Worm (Caenorhabditis elegans): ENCODE results near the gene npr-31.

npr-31 gene

DNA sequence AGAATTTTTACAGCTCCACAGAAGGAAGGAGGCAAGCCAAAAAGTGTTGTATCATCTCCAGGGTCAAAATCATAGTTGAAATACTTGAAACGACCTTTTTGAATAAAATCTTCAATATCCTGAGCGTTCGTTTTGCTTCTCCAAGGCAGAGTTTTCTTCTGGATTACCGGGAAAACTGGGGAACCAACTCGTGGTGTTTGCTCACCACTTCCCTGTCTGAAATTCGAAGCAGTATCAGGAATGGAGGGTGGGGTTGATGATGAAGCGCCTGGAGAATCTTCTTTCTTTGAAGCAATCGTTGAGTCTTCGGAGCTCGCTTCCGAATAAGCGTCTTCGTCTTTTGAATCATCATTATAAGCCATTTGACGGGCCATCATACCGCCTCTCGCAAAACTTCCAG lies 41.3 kb upstream of the npr-31 start:
- TF ChIP-seq fkh-6 (tag; optimal IDR thresholded peaks at IDR 0.05): no peak
- no peak for TF ChIP-seq rnt-1 (tag; optimal IDR thresholded peaks at IDR 0.05)
- no peak for TF ChIP-seq ref-2 (tag; optimal IDR thresholded peaks at IDR 0.05)

- TF ChIP-seq ceh-18 (tag; optimal IDR thresholded peaks at IDR 0.05) (peak; percentile 54), ceh-34 (tag; optimal IDR thresholded peaks at IDR 0.05) (peak; percentile 23), pax-1 (tag; optimal IDR thresholded peaks at IDR 0.05) (peak; percentile 19), tbx-7 (tag; optimal IDR thresholded peaks at IDR 0.05) (no peak), ceh-22 (tag; optimal IDR thresholded peaks at IDR 0.05) (no peak), fkh-10 (GFP tag; optimal IDR thresholded peaks at IDR 0.05) (no peak), unc-55 (GFP tag; optimal IDR thresholded peaks at IDR 0.05) (peak; percentile 38), C08G9.2 (tag; optimal IDR thresholded peaks at IDR 0.05) (no peak), nhr-232 (tag; optimal IDR thresholded peaks at IDR 0.05) (no peak), K02D7.2 (tag; optimal IDR thresholded peaks at IDR 0.05) (no peak), dve-1 (tag; optimal IDR thresholded peaks at IDR 0.05) (peak; percentile 50), unc-42 (tag; optimal IDR thresholded peaks at IDR 0.05) (peak; percentile 6), ref-2 (tag; optimal IDR thresholded peaks at IDR 0.05) (peak; percentile 29), ceh-45 (GFP tag; IDR thresholded peaks at IDR 0.05) (no peak), syd-9 (tag; optimal IDR thresholded peaks at IDR 0.05) (no peak), ceh-31 (tag; optimal IDR thresholded peaks at IDR 0.05) (peak; percentile 80), ets-4 (tag; optimal IDR thresholded peaks at IDR 0.05) (peak; percentile 39), sox-4 (tag; optimal IDR thresholded peaks at IDR 0.05) (no peak), mec-3 (tag; optimal IDR thresholded peaks at IDR 0.05; ENCODE audit: borderline replicate concordance) (no peak), fkh-6 (tag; optimal IDR thresholded peaks at IDR 0.05) (no peak), nfya-1 (tag; optimal IDR thresholded peaks at IDR 0.05) (peak; percentile 73), elt-2 (tag; optimal IDR thresholded peaks at IDR 0.05) (peak; percentile 42), pha-2 (tag; optimal IDR thresholded peaks at IDR 0.05) (no peak), tbx-2 (tag; optimal IDR thresholded peaks at IDR 0.05) (peak; percentile 52), fax-1 (tag; optimal IDR thresholded peaks at IDR 0.05) (no peak), rnt-1 (tag; optimal IDR thresholded peaks at IDR 0.05) (peak; percentile 19)
Measured at ce11 chrII:7104794-7105613, 39.4 kb upstream of the npr-31 start, which contains the start of the genes farl-11 and rpl-33. TSS of gene farl-11 (minus strand) at chrII:7105035. TSS of gene rpl-33 (plus strand) at chrII:7105563.

DNA sequence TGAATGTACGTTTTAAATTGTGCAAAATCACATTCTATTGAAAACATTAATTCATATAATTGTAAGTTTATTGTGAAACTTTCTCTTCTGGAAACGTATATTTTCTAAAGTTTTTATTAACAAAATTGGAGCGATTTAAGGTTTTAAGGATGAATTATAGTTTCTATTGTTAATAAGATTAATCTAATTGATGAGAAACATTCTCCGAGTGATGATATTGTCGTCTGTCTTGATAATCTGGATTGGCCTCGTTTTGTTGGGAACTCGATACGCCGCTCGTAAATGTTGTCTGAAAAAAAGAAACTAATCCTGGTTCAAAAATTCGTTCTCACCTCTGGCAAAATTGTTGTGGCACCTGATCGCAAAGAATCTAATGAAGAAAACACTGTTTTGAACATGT lies 38.1 kb upstream of the npr-31 start:
- TF ChIP-seq ceh-6 (GFP tag; optimal IDR thresholded peaks at IDR 0.05): no peak
- TF ChIP-seq fkh-6 (tag; optimal IDR thresholded peaks at IDR 0.05): no peak
- TF ChIP-seq odd-2 (tag; optimal IDR thresholded peaks at IDR 0.05): no peak
- no peak for TF ChIP-seq ceh-22 (tag; optimal IDR thresholded peaks at IDR 0.05)

- no peak for TF ChIP-seq unc-55 (GFP tag; optimal IDR thresholded peaks at IDR 0.05)
Measured at ce11 chrII:7109956-7110355, 34.5 kb upstream of the npr-31 start, which contains the start of gene F10E7.9. TSS of gene F10E7.9 (minus strand) at chrII:7110056.

DNA sequence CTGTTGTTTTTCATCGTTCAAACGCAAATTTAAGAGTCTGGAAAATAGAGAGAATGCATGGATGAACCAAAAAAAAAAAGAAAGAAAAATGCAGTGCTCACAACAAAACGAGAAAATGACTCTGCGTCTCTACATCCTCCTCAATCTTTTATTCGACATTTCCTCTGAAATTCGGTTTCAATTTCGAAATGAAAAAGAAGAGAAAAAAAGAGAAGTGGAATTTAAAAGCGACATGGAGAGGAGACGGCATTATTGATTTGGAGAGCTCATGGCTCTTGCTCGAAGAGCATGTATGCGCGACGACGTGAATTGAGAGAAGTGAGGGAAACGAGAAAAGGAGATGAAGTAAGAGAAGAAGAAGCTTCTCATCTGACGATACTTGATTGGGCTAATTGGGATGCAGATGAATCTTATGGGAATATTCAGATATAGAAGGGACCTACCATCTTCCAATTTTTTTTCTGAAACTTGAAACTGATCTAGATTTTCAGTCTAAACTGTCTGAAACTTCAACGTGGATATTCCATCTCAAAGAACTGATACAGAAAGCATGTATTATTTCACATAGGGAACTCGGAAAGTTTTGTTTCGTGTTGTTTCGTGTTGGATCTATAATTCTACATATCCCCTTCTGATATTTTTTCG lies 33.3 kb upstream of the npr-31 start:
- peak; percentile 25 for TF ChIP-seq unc-42 (tag; optimal IDR thresholded peaks at IDR 0.05)
- no peak for TF ChIP-seq lin-11 (tag; optimal IDR thresholded peaks at IDR 0.05)
- peak; percentile 66 for TF ChIP-seq ceh-48 (tag; optimal IDR thresholded peaks at IDR 0.05)

DNA sequence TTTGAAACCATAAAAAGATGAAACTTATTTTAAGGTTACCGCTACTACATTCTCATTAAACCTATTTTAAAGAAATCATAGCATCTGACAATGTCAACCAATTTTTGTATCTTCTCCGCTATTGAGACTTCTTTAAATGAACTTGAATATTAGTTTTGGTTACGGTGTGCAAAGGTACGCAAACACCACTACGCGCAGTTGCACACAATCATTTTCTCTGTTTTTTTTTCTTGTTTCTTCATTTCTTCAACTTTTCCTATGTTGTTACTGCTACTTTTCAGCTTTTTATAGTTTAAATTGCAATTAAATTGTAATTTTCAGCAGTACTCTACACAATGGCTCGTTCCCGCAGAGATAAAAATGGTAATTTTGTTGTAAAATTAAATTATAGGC lies 32.8 kb upstream of the npr-31 start, which contains the start of gene F10E7.5:
Gene F10E7.5, plus strand, starts transcription at position 322 of the 393 bp plus-strand sequence.
- TF ChIP-seq ttx-3 (tag; optimal IDR thresholded peaks at IDR 0.05) (no peak), mec-3 (tag; optimal IDR thresholded peaks at IDR 0.05; ENCODE audit: borderline replicate concordance) (no peak), ceh-30 (tag; optimal IDR thresholded peaks at IDR 0.05) (peak; percentile 21), nfya-1 (tag; optimal IDR thresholded peaks at IDR 0.05) (peak; percentile 45), fax-1 (tag; optimal IDR thresholded peaks at IDR 0.05) (no peak), fkh-10 (GFP tag; optimal IDR thresholded peaks at IDR 0.05) (no peak), pha-4 (tag; optimal IDR thresholded peaks at IDR 0.05) (no peak), pqm-1 (tag; optimal IDR thresholded peaks at IDR 0.05) (no peak), lim-6 (tag; optimal IDR thresholded peaks at IDR 0.05) (no peak), fkh-6 (tag; optimal IDR thresholded peaks at IDR 0.05) (no peak), unc-86 (tag; optimal IDR thresholded peaks at IDR 0.05) (no peak), ahr-1 (tag; optimal IDR thresholded peaks at IDR 0.05) (no peak), pros-1 (tag; optimal IDR thresholded peaks at IDR 0.05) (no peak), unc-55 (GFP tag; optimal IDR thresholded peaks at IDR 0.05) (peak; percentile 43), ceh-18 (tag; optimal IDR thresholded peaks at IDR 0.05) (no peak), hlh-13 (GFP tag; optimal IDR thresholded peaks at IDR 0.05) (no peak), unc-42 (tag; optimal IDR thresholded peaks at IDR 0.05) (peak; percentile 77), ceh-2 (tag; optimal IDR thresholded peaks at IDR 0.05) (no peak), K02D7.2 (tag; optimal IDR thresholded peaks at IDR 0.05) (no peak)

Measured in whole organism, late embryonic.